Worm (Caenorhabditis elegans): ENCODE measurements around the gene twk-6.

ce11 chrIII:4740820-4741219, 1.9 kb upstream of the twk-6 start:
- no peak for TF ChIP-seq nhr-6 (tag; optimal IDR thresholded peaks at IDR 0.05)
- no peak for TF ChIP-seq snpc-4 (tag; optimal IDR thresholded peaks at IDR 0.05)
- peak; percentile 29 for TF ChIP-seq nhr-11 (tag; optimal IDR thresholded peaks at IDR 0.05)
- TF ChIP-seq zag-1 (tag; optimal IDR thresholded peaks at IDR 0.05) = no peak
- no peak for TF ChIP-seq F10B5.3 (tag; optimal IDR thresholded peaks at IDR 0.05)
- TF ChIP-seq pha-4 (GFP tag; IDR thresholded peaks at IDR 0.05) = no peak
- no peak for TF ChIP-seq pha-4 (tag; optimal IDR thresholded peaks at IDR 0.05)
- TF ChIP-seq vab-7 (GFP tag; IDR thresholded peaks at IDR 0.05) = no peak
